Worm (Caenorhabditis elegans) whole organism, L4/young adult: ENCODE measurements around the gene Y38F1A.4.

Experiments
- W03F9.2 ChIP-seq: fragments of 150-350 bp; optimal IDR thresholded peaks from 2 replicates; lab custom pipeline; 2014; ENCODE audit warnings: missing biosample characterization, missing genetic modification characterization
- dao-5 ChIP-seq: sonication (generic microtip); optimal IDR thresholded peaks from 2 replicates; lab custom pipeline; 2016; ENCODE audit warnings: missing genotype, missing genetic modification characterization, moderate library complexity, missing compliant biosample characterization
- him-1 ChIP-seq: sonication (generic microtip); optimal IDR thresholded peaks from 2 replicates; lab custom pipeline; 2016; ENCODE audit warnings: missing genotype, missing genetic modification reagents, missing genetic modification characterization, missing compliant biosample characterization

Gene Y38F1A.4

ce11 chrII:12965589-12965988 is 3.9 kb downstream of the Y38F1A.4 start:
- TF ChIP-seq him-1 (tag; lab: Kevin White, UChicago) (no peak), W03F9.2 (tag; lab: Kevin White, UChicago) (no peak), dao-5 (no peak)

- no peak for TF ChIP-seq W03F9.2 (tag; lab: Kevin White, UChicago)
- no peak for TF ChIP-seq dao-5
- TF ChIP-seq him-1 (tag; lab: Kevin White, UChicago), result no peak
These were observed 4.2 kb downstream of the Y38F1A.4 start, which contains the start of gene ptr-18 for ce11 chrII:12965538-12965588. Gene ptr-18 (plus strand): TSS chrII:12965546.

ce11 chrII:12965138-12965537 is 4.4 kb downstream of the Y38F1A.4 start:
- no peak for TF ChIP-seq dao-5
- no peak for TF ChIP-seq W03F9.2 (tag; lab: Kevin White, UChicago)
- TF ChIP-seq him-1 (tag; lab: Kevin White, UChicago), result no peak

ce11 chrII:12961743-12962142 is 7.8 kb downstream of the Y38F1A.4 start:
- no peak for TF ChIP-seq dao-5
- TF ChIP-seq him-1 (tag; lab: Kevin White, UChicago), result no peak
- no peak for TF ChIP-seq W03F9.2 (tag; lab: Kevin White, UChicago)

- no peak for TF ChIP-seq dao-5
These were observed 8.2 kb downstream of the Y38F1A.4 start for ce11 chrII:12961293-12961692.

- no peak for TF ChIP-seq dao-5
- TF ChIP-seq him-1 (tag; lab: Kevin White, UChicago), result no peak
- TF ChIP-seq W03F9.2 (tag; lab: Kevin White, UChicago), result no peak
These were observed 9.3 kb downstream of the Y38F1A.4 start for ce11 chrII:12960206-12960605.

- TF ChIP-seq W03F9.2 (tag; lab: Kevin White, UChicago), result no peak
- no peak for TF ChIP-seq him-1 (tag; lab: Kevin White, UChicago)
These were observed 14.9 kb downstream of the Y38F1A.4 start, which contains the start of the genes Y38F1A.1 and Y38F1A.2 for ce11 chrII:12954670-12955069. Gene Y38F1A.1 (minus strand): TSS chrII:12954770. Gene Y38F1A.2 (plus strand): TSS chrII:12954958.

ce11 chrII:12953297-12953696 is 16.2 kb downstream of the Y38F1A.4 start:
- TF ChIP-seq dao-5 (no peak), him-1 (tag; lab: Kevin White, UChicago) (no peak), W03F9.2 (tag; lab: Kevin White, UChicago) (no peak)

- no peak for TF ChIP-seq W03F9.2 (tag; lab: Kevin White, UChicago)
- no peak for TF ChIP-seq dao-5
- no peak for TF ChIP-seq him-1 (tag; lab: Kevin White, UChicago)
These were observed 21.4 kb downstream of the Y38F1A.4 start, which contains the start of gene F58G1.7 for ce11 chrII:12948158-12948557. Gene F58G1.7 (minus strand): TSS chrII:12948258.

- TF ChIP-seq dao-5 (peak; percentile 85), W03F9.2 (tag; lab: Kevin White, UChicago) (peak; percentile 80), him-1 (tag; lab: Kevin White, UChicago) (peak; percentile 82)
These were observed 24.9 kb downstream of the Y38F1A.4 start for ce11 chrII:12944587-12945126.

- TF ChIP-seq him-1 (tag; lab: Kevin White, UChicago), result no peak
- no peak for TF ChIP-seq dao-5
- TF ChIP-seq W03F9.2 (tag; lab: Kevin White, UChicago), result no peak
These were observed 27.0 kb downstream of the Y38F1A.4 start for ce11 chrII:12942496-12942895.

ce11 chrII:12939801-12940200 is 29.7 kb downstream of the Y38F1A.4 start, which contains the start of gene arrd-10:
Gene arrd-10 (plus strand): TSS chrII:12940101.
- TF ChIP-seq dao-5, result no peak
- TF ChIP-seq him-1 (tag; lab: Kevin White, UChicago), result no peak
- no peak for TF ChIP-seq W03F9.2 (tag; lab: Kevin White, UChicago)

ce11 chrII:12939161-12939560 is 30.4 kb downstream of the Y38F1A.4 start:
- TF ChIP-seq W03F9.2 (tag; lab: Kevin White, UChicago) (no peak), dao-5 (no peak), him-1 (tag; lab: Kevin White, UChicago) (no peak)

ce11 chrII:12935259-12935658 is 34.3 kb downstream of the Y38F1A.4 start, which contains the start of gene lips-9:
Gene lips-9 (minus strand): TSS chrII:12935359.
- TF ChIP-seq him-1 (tag; lab: Kevin White, UChicago) (no peak), W03F9.2 (tag; lab: Kevin White, UChicago) (no peak), dao-5 (no peak)

- TF ChIP-seq W03F9.2 (tag; lab: Kevin White, UChicago) (no peak), dao-5 (no peak), him-1 (tag; lab: Kevin White, UChicago) (no peak)
These were observed 38.0 kb downstream of the Y38F1A.4 start, which contains the start of gene dct-18 for ce11 chrII:12931456-12931923. Gene dct-18 (plus strand): TSS chrII:12931873.
